Worm (Caenorhabditis elegans) whole organism, L3 larva: ENCODE data around the gene M04D8.5.

Experiments
- elt-2 ChIP-seq: sonication (generic microtip); optimal IDR thresholded peaks from 2 replicates; lab custom pipeline; 2016; ENCODE audit warnings: missing genetic modification reagents, mild to moderate bottlenecking, missing genetic modification characterization, missing compliant biosample characterization
- elt-3 ChIP-seq, 3 experiments: fragments of 150-350 bp in 1 of 3; sonication (generic microtip) in 2 of 3; optimal IDR thresholded peaks; 2 replicates in 2 of 3; 4 replicates in 1 of 3; lab custom pipeline; 2014 to 2017; ENCODE audit warnings: missing biosample characterization in 3 of 3, missing genetic modification characterization in 3 of 3
- fkh-10 ChIP-seq: sonication (generic microtip); optimal IDR thresholded peaks from 2 replicates; lab custom pipeline; 2017; ENCODE audit warnings: missing biosample characterization, missing genetic modification reagents, missing genetic modification characterization
- fos-1 ChIP-seq: fragments of 150-350 bp; optimal IDR thresholded peaks from 2 replicates; lab custom pipeline; 2014; ENCODE audit warnings: missing biosample characterization, missing genetic modification characterization
- lin-15B ChIP-seq: fragments of 150-350 bp; optimal IDR thresholded peaks from 2 replicates; lab custom pipeline; 2014; ENCODE audit warnings: missing biosample characterization, missing genetic modification characterization
- lin-39 ChIP-seq: fragments of 150-350 bp; optimal IDR thresholded peaks from 2 replicates; lab custom pipeline; 2018; ENCODE audit warnings: missing biosample characterization, missing genetic modification reagents, missing genetic modification characterization
- nhr-11 ChIP-seq: fragments of 150-350 bp; optimal IDR thresholded peaks from 2 replicates; lab custom pipeline; 2014; ENCODE audit warnings: missing biosample characterization, missing genetic modification characterization
- nhr-28 ChIP-seq: fragments of 150-350 bp; optimal IDR thresholded peaks from 2 replicates; lab custom pipeline; 2014; ENCODE audit warnings: missing biosample characterization, missing genetic modification characterization
- nhr-77 ChIP-seq: fragments of 150-350 bp; optimal IDR thresholded peaks from 2 replicates; lab custom pipeline; 2014; ENCODE audit warnings: missing biosample characterization, missing genetic modification characterization
- pqm-1 ChIP-seq: fragments of 150-350 bp; optimal IDR thresholded peaks from 2 replicates; lab custom pipeline; 2017; ENCODE audit warnings: missing biosample characterization, missing genetic modification characterization, inconsistent platforms
- ztf-4 ChIP-seq: fragments of 150-350 bp; optimal IDR thresholded peaks from 2 replicates; lab custom pipeline; 2014; ENCODE audit warnings: missing biosample characterization, missing genetic modification characterization

ce11 chrIII:10033881-10034280 is 768 bp upstream of the M04D8.5 start, which contains the start of gene M04D8.8:
- TF ChIP-seq ztf-4 (tag; lab: Kevin White, UChicago) (no peak), fos-1 (tag; lab: Kevin White, UChicago) (no peak), pqm-1 (tag; lab: Kevin White, UChicago) (no peak), nhr-28 (no peak), nhr-11 (tag; lab: Kevin White, UChicago) (no peak), nhr-77 (tag; lab: Kevin White, UChicago) (no peak), lin-39 (tag; lab: Kevin White, UChicago) (no peak), elt-2 (tag; lab: Kevin White, UChicago) (no peak), elt-3 (tag; optimal IDR thresholded peaks at IDR 0.05; lab: Kevin White, UChicago) (no peak), lin-15B (tag; lab: Kevin White, UChicago) (no peak), fkh-10 (GFP tag; lab: Kevin White, UChicago) (no peak)
